Fruit fly (Drosophila melanogaster) whole organism, embryonic: ENCODE data around the gene CG4297.

Source experiments
- CG34422 ChIP-seq: fragments of 200-800 bp; sonication (Bioruptor generic); IDR thresholded peaks from 3 replicates; pipeline ENCODE4 v1.3.6; 2022; ENCODE audit warnings: missing biosample characterization, missing genetic modification characterization
- CG4617 ChIP-seq: fragments of 200-800 bp; sonication (Bioruptor generic); optimal IDR thresholded peaks from 3 replicates; lab custom pipeline; 2016; ENCODE audit warnings: missing biosample characterization, missing genetic modification characterization, borderline replicate concordance
- CG6683 ChIP-seq: fragments of 200-800 bp; sonication (Bioruptor generic); optimal IDR thresholded peaks from 2 replicates; lab custom pipeline; 2017; ENCODE audit warnings: missing biosample characterization, mild to moderate bottlenecking, missing genetic modification characterization, missing genetic modification reagents
- Dip2 ChIP-seq: fragments of 200-800 bp; sonication (Bioruptor generic); IDR thresholded peaks from 2 replicates; pipeline ENCODE4 v1.3.6; 2022; ENCODE audit warnings: missing biosample characterization, missing genetic modification characterization

DNA sequence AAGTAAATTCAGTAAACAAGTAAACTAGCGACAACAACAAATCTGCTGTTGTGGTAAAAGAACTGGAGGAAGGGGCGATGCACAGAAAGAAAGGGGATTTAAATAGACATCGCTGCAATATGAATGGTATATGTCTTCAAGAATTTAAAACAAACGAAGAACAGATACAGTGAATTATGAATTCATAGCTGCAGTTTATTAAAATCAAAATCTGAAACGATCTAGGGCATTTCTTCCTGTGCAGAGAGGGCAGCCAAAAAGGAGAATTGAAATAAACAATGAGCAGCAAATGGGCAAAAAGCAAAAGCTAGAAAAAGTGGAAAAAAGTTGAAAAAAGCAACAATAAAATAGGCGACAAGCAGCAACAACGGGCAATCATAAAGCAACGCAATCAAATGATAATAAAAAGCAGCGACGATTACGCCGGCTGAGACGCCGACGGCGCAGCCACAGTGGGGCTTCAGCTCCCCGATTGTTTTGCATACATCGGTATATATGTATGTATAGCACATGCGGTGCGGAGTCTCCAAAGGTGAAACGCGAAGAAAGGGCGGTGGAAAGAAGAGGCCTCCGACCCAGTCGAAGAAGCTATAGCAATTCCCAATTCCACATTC is 3.1 kb downstream of the CG4297 start:
- TF ChIP-seq CG6683 (GFP tag; lab: Kevin White, UChicago): peak; percentile 29
- TF ChIP-seq CG4617 (GFP tag; lab: Kevin White, UChicago): no peak
- no peak for TF ChIP-seq Dip2
- peak; percentile 59; the same call in 1 of the 3 replicates for TF ChIP-seq CG34422 (GFP tag; lab: Robert Waterston, UW)
